Worm (Caenorhabditis elegans) whole organism, L4 larva: ENCODE measurements around the gene npr-13.

ENCODE experiments used
- D1046.2 ChIP-seq: fragments of 200-800 bp; sonication (Bioruptor generic); IDR thresholded peaks from 2 replicates; pipeline ENCODE4 v1.3.6; 2022; ENCODE audit warnings: missing genetic modification characterization, missing compliant biosample characterization
- F37D6.2 ChIP-seq: sonication (generic microtip); optimal IDR thresholded peaks from 2 replicates; lab custom pipeline; 2016; ENCODE audit warnings: mild to moderate bottlenecking, missing genetic modification characterization, missing compliant biosample characterization
- F44E2.7 ChIP-seq: fragments of 200-800 bp; sonication (Bioruptor generic); IDR thresholded peaks from 2 replicates; pipeline ENCODE4 v2.1.2; 2022; ENCODE audit warnings: missing genetic modification characterization, missing compliant biosample characterization
- F49E8.2 ChIP-seq: sonication (generic microtip); optimal IDR thresholded peaks from 2 replicates; lab custom pipeline; 2016; ENCODE audit warnings: missing compliant biosample characterization, mild to moderate bottlenecking, missing genetic modification characterization, borderline replicate concordance
- R02D3.7 ChIP-seq: fragments of 150-350 bp; sonication (generic microtip); optimal IDR thresholded peaks from 3 replicates; lab custom pipeline; 2014; ENCODE audit warnings: missing biosample characterization, missing genetic modification characterization
- T20F7.1 ChIP-seq: fragments of 200-800 bp; sonication (Bioruptor generic); optimal IDR thresholded peaks from 2 replicates; lab custom pipeline; 2018; ENCODE audit warnings: mild to moderate bottlenecking, missing genetic modification characterization, missing compliant biosample characterization
- Y48G9A.11 ChIP-seq: fragments of 200-800 bp; sonication (Bioruptor generic); IDR thresholded peaks from 2 replicates; pipeline ENCODE4 v1.3.6; 2022; ENCODE audit warnings: missing genetic modification reagents, missing genetic modification characterization, missing compliant biosample characterization
- Y5F2A.4 ChIP-seq: fragments of 200-800 bp; sonication (Bioruptor generic); optimal IDR thresholded peaks from 2 replicates; lab custom pipeline; 2018; ENCODE audit warnings: mild to moderate bottlenecking, missing genetic modification characterization, missing compliant biosample characterization
- Y75B8A.6 ChIP-seq: fragments of 200-800 bp; sonication (Bioruptor generic); IDR thresholded peaks from 2 replicates; pipeline ENCODE4 v1.3.6; 2022; ENCODE audit warnings: missing genetic modification reagents, missing genetic modification characterization, missing compliant biosample characterization
- ZK337.2 ChIP-seq: fragments of 200-800 bp; sonication (Bioruptor generic); IDR thresholded peaks from 2 replicates; pipeline ENCODE4 v1.3.6; 2022; ENCODE audit warnings: missing genetic modification reagents, missing genetic modification characterization, missing compliant biosample characterization
- ZK546.5 ChIP-seq, 2 experiments: sonication (generic microtip); optimal IDR thresholded peaks; 2 replicates each; lab custom pipeline; 2017; ENCODE audit warnings: missing biosample characterization in 2 of 2, missing genetic modification characterization in 2 of 2
- arid-1 ChIP-seq: fragments of 200-800 bp; sonication (Bioruptor generic); conservative IDR thresholded peaks from 2 replicates; pipeline ENCODE4 v1.3.6; 2022; ENCODE audit warnings: missing genetic modification reagents, missing genetic modification characterization, missing compliant biosample characterization
- ceh-44 ChIP-seq: fragments of 200-800 bp; sonication (Bioruptor generic); IDR thresholded peaks from 2 replicates; pipeline ENCODE4 v1.3.6; 2022; ENCODE audit warnings: missing genetic modification reagents, missing genetic modification characterization, missing compliant biosample characterization
- ces-1 ChIP-seq: fragments of 150-350 bp; sonication (generic microtip); optimal IDR thresholded peaks from 4 replicates; lab custom pipeline; 2014; ENCODE audit warnings: missing biosample characterization, missing genetic modification reagents, missing genetic modification characterization
- cey-2 ChIP-seq: sonication (generic microtip); optimal IDR thresholded peaks from 3 replicates; lab custom pipeline; 2017; ENCODE audit warnings: missing genetic modification characterization, mild to moderate bottlenecking, missing compliant biosample characterization, antibody characterized with exemption, borderline replicate concordance; ENCODE audit not compliant: insufficient read depth
- ctbp-1 ChIP-seq: fragments of 200-800 bp; sonication (Bioruptor generic); IDR thresholded peaks from 2 replicates; pipeline ENCODE4 v1.3.6; 2022; ENCODE audit warnings: missing genetic modification reagents, missing genetic modification characterization, missing compliant biosample characterization
- daf-8 ChIP-seq: fragments of 200-800 bp; sonication (Bioruptor generic); IDR thresholded peaks from 2 replicates; pipeline ENCODE4 v1.3.6; 2022; ENCODE audit warnings: missing genetic modification characterization, missing compliant biosample characterization
- dmd-9 ChIP-seq: fragments of 200-800 bp; sonication (Bioruptor generic); IDR thresholded peaks from 2 replicates; pipeline ENCODE4 v1.3.6; 2022; ENCODE audit warnings: missing genetic modification reagents, missing genetic modification characterization, missing compliant biosample characterization
- duxl-1 ChIP-seq: sonication (generic microtip); optimal IDR thresholded peaks from 2 replicates; lab custom pipeline; 2016; ENCODE audit warnings: mild to moderate bottlenecking, missing genetic modification characterization, moderate library complexity, missing compliant biosample characterization; ENCODE audit not compliant: poor library complexity
- dve-1 ChIP-seq: sonication (generic microtip); optimal IDR thresholded peaks from 2 replicates; lab custom pipeline; 2017; ENCODE audit warnings: antibody characterized with exemption, mild to moderate bottlenecking, missing genetic modification characterization, missing compliant biosample characterization; ENCODE audit not compliant: insufficient read depth
- egl-43 ChIP-seq: fragments of 200-800 bp; sonication (Bioruptor generic); IDR thresholded peaks from 2 replicates; pipeline ENCODE4 v1.3.6; 2022; ENCODE audit warnings: missing genetic modification reagents, missing genetic modification characterization, missing compliant biosample characterization
- fkh-10 ChIP-seq: fragments of 150-350 bp; optimal IDR thresholded peaks from 2 replicates; lab custom pipeline; 2014; ENCODE audit warnings: missing biosample characterization, missing genetic modification reagents, missing genetic modification characterization
- hif-1 ChIP-seq, 2 experiments: sonication (generic microtip); optimal IDR thresholded peaks; 2 replicates each; lab custom pipeline; 2016 to 2017; ENCODE audit warnings: missing compliant biosample characterization in 2 of 2, missing genetic modification characterization in 2 of 2, missing genetic modification reagents in 2 of 2, missing genotype in 2 of 2, mild to moderate bottlenecking in 1 of 2
- hlh-11 ChIP-seq: fragments of 200-800 bp; sonication (Bioruptor generic); optimal IDR thresholded peaks from 2 replicates; lab custom pipeline; 2018; ENCODE audit warnings: mild to moderate bottlenecking, missing genetic modification characterization, missing compliant biosample characterization
- hlh-30 ChIP-seq: sonication (generic microtip); optimal IDR thresholded peaks from 2 replicates; lab custom pipeline; 2017; ENCODE audit warnings: antibody characterized with exemption, mild to moderate bottlenecking, missing genetic modification characterization, missing compliant biosample characterization; ENCODE audit not compliant: insufficient read depth
- hmg-1.1 ChIP-seq: fragments of 200-800 bp; sonication (Bioruptor generic); IDR thresholded peaks from 2 replicates; pipeline ENCODE4 v1.3.6; 2022; ENCODE audit warnings: missing genetic modification reagents, missing genetic modification characterization, missing compliant biosample characterization
- lin-15B ChIP-seq: fragments of 150-350 bp; sonication (generic microtip); optimal IDR thresholded peaks from 3 replicates; lab custom pipeline; 2014; ENCODE audit warnings: missing biosample characterization, missing genetic modification characterization
- lin-38 ChIP-seq: fragments of 200-800 bp; sonication (Bioruptor generic); IDR thresholded peaks from 2 replicates; pipeline ENCODE4 v1.3.6; 2022; ENCODE audit warnings: missing genetic modification reagents, missing genetic modification characterization, missing compliant biosample characterization
- madf-5 ChIP-seq, 2 experiments: fragments of 200-800 bp; sonication (Bioruptor generic); IDR thresholded peaks; 2 replicates each; pipeline ENCODE4 v1.3.6; 2022; ENCODE audit warnings: missing compliant biosample characterization in 2 of 2, missing genetic modification characterization in 2 of 2
- mes-2 ChIP-seq: sonication (generic microtip); optimal IDR thresholded peaks from 2 replicates; lab custom pipeline; 2016; ENCODE audit warnings: missing genotype, mild to moderate bottlenecking, missing genetic modification characterization, missing compliant biosample characterization; ENCODE audit not compliant: poor library complexity, severe bottlenecking
- mxl-3 ChIP-seq: fragments of 200-800 bp; sonication (Bioruptor generic); optimal IDR thresholded peaks from 2 replicates; lab custom pipeline; 2018; ENCODE audit warnings: mild to moderate bottlenecking, missing genetic modification characterization, missing compliant biosample characterization
- nhr-102 ChIP-seq: sonication (generic microtip); optimal IDR thresholded peaks from 2 replicates; lab custom pipeline; 2016; ENCODE audit warnings: mild to moderate bottlenecking, missing genetic modification characterization, moderate library complexity, missing compliant biosample characterization
- nhr-111 ChIP-seq: fragments of 200-800 bp; sonication (Bioruptor generic); optimal IDR thresholded peaks from 2 replicates; lab custom pipeline; 2018; ENCODE audit warnings: mild to moderate bottlenecking, missing genetic modification characterization, missing compliant biosample characterization
- nhr-25 ChIP-seq: sonication (generic microtip); optimal IDR thresholded peaks from 2 replicates; lab custom pipeline; 2017; ENCODE audit warnings: missing genetic modification characterization, mild to moderate bottlenecking, missing compliant biosample characterization, antibody characterized with exemption, moderate library complexity, borderline replicate concordance; ENCODE audit not compliant: insufficient read depth
- nhr-6 ChIP-seq: fragments of 150-350 bp; optimal IDR thresholded peaks from 2 replicates; lab custom pipeline; 2014; ENCODE audit warnings: missing biosample characterization, missing genetic modification characterization
- nhr-76 ChIP-seq: fragments of 150-350 bp; optimal IDR thresholded peaks from 2 replicates; lab custom pipeline; 2014; ENCODE audit warnings: missing biosample characterization, missing genetic modification characterization
- nhr-77 ChIP-seq: fragments of 150-350 bp; optimal IDR thresholded peaks from 2 replicates; lab custom pipeline; 2014; ENCODE audit warnings: missing biosample characterization, missing genetic modification characterization
- php-3 ChIP-seq: fragments of 200-800 bp; sonication (Bioruptor generic); IDR thresholded peaks from 2 replicates; pipeline ENCODE4 v1.3.6; 2022; ENCODE audit warnings: missing genetic modification reagents, missing genetic modification characterization, missing compliant biosample characterization
- pqm-1 ChIP-seq: sonication (generic microtip); optimal IDR thresholded peaks from 2 replicates; lab custom pipeline; 2017; ENCODE audit warnings: missing biosample characterization, missing genetic modification characterization
- saeg-2 ChIP-seq: fragments of 200-800 bp; sonication (Bioruptor generic); IDR thresholded peaks from 2 replicates; pipeline ENCODE4 v1.3.6; 2022; ENCODE audit warnings: missing genetic modification reagents, missing genetic modification characterization, missing compliant biosample characterization
- snpc-1.2 ChIP-seq: fragments of 200-800 bp; sonication (Bioruptor generic); IDR thresholded peaks from 2 replicates; pipeline ENCODE4 v1.3.6; 2022; ENCODE audit warnings: missing genetic modification reagents, missing genetic modification characterization, missing compliant biosample characterization
- spr-3 ChIP-seq: fragments of 200-800 bp; sonication (Bioruptor generic); optimal IDR thresholded peaks from 2 replicates; lab custom pipeline; 2018; ENCODE audit warnings: mild to moderate bottlenecking, missing genetic modification characterization, missing compliant biosample characterization
- tra-1 ChIP-seq: fragments of 200-800 bp; sonication (Bioruptor generic); IDR thresholded peaks from 2 replicates; pipeline ENCODE4 v1.3.6; 2022; ENCODE audit warnings: missing genetic modification reagents, missing genetic modification characterization, missing compliant biosample characterization
- vab-7 ChIP-seq: fragments of 200-800 bp; sonication (Bioruptor generic); IDR thresholded peaks from 2 replicates; pipeline ENCODE4 v1.3.6; 2022; ENCODE audit warnings: missing genetic modification reagents, missing genetic modification characterization, missing compliant biosample characterization
- zfp-2 ChIP-seq: sonication (generic microtip); optimal IDR thresholded peaks from 2 replicates; lab custom pipeline; 2016; ENCODE audit warnings: mild to moderate bottlenecking, missing genetic modification characterization, missing compliant biosample characterization
- zip-11 ChIP-seq: fragments of 200-800 bp; sonication (Bioruptor generic); IDR thresholded peaks from 2 replicates; pipeline ENCODE4 v1.3.6; 2022; ENCODE audit warnings: missing genetic modification characterization, missing compliant biosample characterization
- ztf-11 ChIP-seq: fragments of 150-350 bp; optimal IDR thresholded peaks from 2 replicates; lab custom pipeline; 2014; ENCODE audit warnings: missing biosample characterization, missing genetic modification characterization

Gene npr-13

ce11 chrV:14859380-14859779, 977 bp upstream of the npr-13 start:
- TF ChIP-seq hif-1 (tag; optimal IDR thresholded peaks at IDR 0.05; lab: Kevin White, UChicago): no peak
- peak; percentile 21 for TF ChIP-seq fkh-10 (GFP tag; lab: Kevin White, UChicago)

- TF ChIP-seq nhr-25 (tag; lab: Kevin White, UChicago) (no peak), ZK546.5 (tag; optimal IDR thresholded peaks at IDR 0.05; lab: Kevin White, UChicago) (no peak), R02D3.7 (tag; lab: Kevin White, UChicago) (no peak), daf-8 (no peak), dve-1 (no peak), nhr-102 (tag; lab: Kevin White, UChicago) (no peak), nhr-111 (GFP tag; lab: Kevin White, UChicago) (no peak), hlh-11 (tag; lab: Kevin White, UChicago) (no peak), Y48G9A.11 (0 out of 2 replicates have a peak, but pooled peaks have one; percentile 28), lin-38 (GFP tag; lab: Robert Waterston, UW) (no peak), F37D6.2 (tag; lab: Kevin White, UChicago) (no peak), nhr-6 (tag; lab: Kevin White, UChicago) (no peak), F49E8.2 (tag; lab: Kevin White, UChicago) (no peak), mes-2 (tag; lab: Kevin White, UChicago) (no peak), mxl-3 (GFP tag; lab: Kevin White, UChicago) (peak; percentile 14), madf-5 (GFP tag; IDR thresholded peaks at IDR 0.05; lab: Robert Waterston, UW) (0 out of 4 replicates have a peak, but pooled peaks of 1 of the 2 experiments have one; percentile 63), ctbp-1 (peak; percentile 59; the same call in 1 of the 2 replicates), lin-15B (tag; lab: Kevin White, UChicago) (no peak), nhr-76 (tag; lab: Kevin White, UChicago) (no peak), hlh-30 (no peak), pqm-1 (tag; lab: Kevin White, UChicago) (no peak), D1046.2 (GFP tag; lab: Robert Waterston, UW) (peak; percentile 70; the same call in 1 of the 2 replicates), php-3 (GFP tag; lab: Robert Waterston, UW) (no peak), saeg-2 (no peak), Y75B8A.6 (GFP tag; lab: Robert Waterston, UW) (no peak), zip-11 (GFP tag; lab: Robert Waterston, UW) (no peak), ces-1 (no peak), arid-1 (GFP tag; lab: Robert Waterston, UW) (peak; percentile 62; the same call in 1 of the 2 replicates), egl-43 (GFP tag; lab: Robert Waterston, UW) (no peak; the same call in none of the 2 replicates), cey-2 (tag; lab: Kevin White, UChicago) (no peak), nhr-77 (peak; percentile 6), duxl-1 (peak; percentile 48), tra-1 (GFP tag; lab: Robert Waterston, UW) (0 out of 2 replicates have a peak, but pooled peaks have one; percentile 22), T20F7.1 (no peak), vab-7 (GFP tag; lab: Robert Waterston, UW) (peak; percentile 48; the same call in 1 of the 2 replicates), hif-1 (tag; optimal IDR thresholded peaks at IDR 0.05; lab: Kevin White, UChicago) (no peak), ztf-11 (tag; lab: Kevin White, UChicago) (no peak), ZK337.2 (no peak), spr-3 (peak; percentile 35), F44E2.7 (GFP tag; lab: Robert Waterston, UW) (peak; percentile 70; the same call in 1 of the 2 replicates), zfp-2 (tag; lab: Kevin White, UChicago) (no peak), ceh-44 (no peak), Y5F2A.4 (GFP tag; lab: Kevin White, UChicago) (no peak), dmd-9 (GFP tag; lab: Robert Waterston, UW) (no peak), hmg-1.1 (GFP tag; lab: Robert Waterston, UW) (peak; percentile 58; the same call in 1 of the 2 replicates), snpc-1.2 (GFP tag; lab: Robert Waterston, UW) (no peak)
Observed at ce11 chrV:14855626-14856025, 2.8 kb downstream of the npr-13 start.
